Fruit fly (Drosophila melanogaster): ENCODE data around the gene msb1l.

msb1l gene

dm6 chr2L:19605365-19605921, 27.9 kb downstream of the msb1l start:
- TF ChIP-seq CG10631 (GFP tag; optimal IDR thresholded peaks at IDR 0.05) = no peak
- TF ChIP-seq CG8119 (GFP tag; IDR thresholded peaks at IDR 0.05) = no peak
- no peak for TF ChIP-seq Eip78C (GFP tag)
- TF ChIP-seq CG3919 (GFP tag; optimal IDR thresholded peaks at IDR 0.05) = no peak
- no peak for TF ChIP-seq CG32006 (GFP tag; optimal IDR thresholded peaks at IDR 0.05)
- no peak for TF ChIP-seq ss (GFP tag; optimal IDR thresholded peaks at IDR 0.05)
- no peak for TF ChIP-seq Lpt (GFP tag; optimal IDR thresholded peaks at IDR 0.05)
- no peak for TF ChIP-seq fd59A (GFP tag; optimal IDR thresholded peaks at IDR 0.05)
- TF ChIP-seq Ets21C (GFP tag; optimal IDR thresholded peaks at IDR 0.05) = no peak
- TF ChIP-seq CG6808 (GFP tag; optimal IDR thresholded peaks at IDR 0.05) = no peak
- no peak for TF ChIP-seq fd85E (GFP tag; optimal IDR thresholded peaks at IDR 0.05)
- TF ChIP-seq Met (GFP tag; optimal IDR thresholded peaks at IDR 0.05) = no peak
- TF ChIP-seq dsx (GFP tag; optimal IDR thresholded peaks at IDR 0.05; ENCODE audit: poor library complexity, severe bottlenecking) = no peak
- no peak for TF ChIP-seq CG11762 (GFP tag; optimal IDR thresholded peaks at IDR 0.05; ENCODE audit: insufficient read depth)
- no peak for TF ChIP-seq Hr4 (GFP tag; optimal IDR thresholded peaks at IDR 0.05)

dm6 chr2L:19606318-19606717, 28.8 kb downstream of the msb1l start, which contains the start of gene CG46244:
Gene CG46244, plus strand, starts transcription at chr2L:19606569.
- TF ChIP-seq CG6276 (GFP tag; optimal IDR thresholded peaks at IDR 0.05) = no peak
- TF ChIP-seq lz (GFP tag; optimal IDR thresholded peaks at IDR 0.05) = no peak
- no peak for TF ChIP-seq CG6792 (GFP tag; optimal IDR thresholded peaks at IDR 0.05)
- no peak for TF ChIP-seq ss (GFP tag; optimal IDR thresholded peaks at IDR 0.05)

dm6 chr2L:19628002-19628401, 50.5 kb downstream of the msb1l start:
- no peak for TF ChIP-seq Met (GFP tag; optimal IDR thresholded peaks at IDR 0.05)
- no peak for TF ChIP-seq CG32006 (GFP tag; optimal IDR thresholded peaks at IDR 0.05)
- no peak for TF ChIP-seq CG15336 (GFP tag; IDR thresholded peaks at IDR 0.05)

Data from whole organism, prepupa.